Worm (Caenorhabditis elegans): ENCODE data around the gene egl-10.

ce11 chrV:12494522-12494921 is 31.7 kb upstream of the egl-10 start, which contains the start of gene mrps-11:
- no peak for TF ChIP-seq him-1 (tag; optimal IDR thresholded peaks at IDR 0.05)
- no peak for TF ChIP-seq dao-5 (tag; optimal IDR thresholded peaks at IDR 0.05)
- TF ChIP-seq W03F9.2 (tag; optimal IDR thresholded peaks at IDR 0.05): no peak

All from whole organism, L4/young adult.